Fruit fly (Drosophila melanogaster) whole organism, embryonic: ENCODE measurements around the gene Herc4.
A peak's percentile ranks its signal among the peaks of the same experiment; 100 is the strongest.

Experiments used
- Atf3 ChIP-seq: fragments of 200-800 bp; sonication (Bioruptor generic); optimal IDR thresholded peaks from 3 replicates; lab custom pipeline; 2016; ENCODE audit warnings: missing biosample characterization, missing genetic modification characterization
- Awh ChIP-seq: fragments of 200-800 bp; sonication (Bioruptor generic); IDR thresholded peaks from 2 replicates; pipeline ENCODE4, ENCODE4 v1.3.6; 2022; ENCODE audit warnings: missing biosample characterization, missing genetic modification characterization
- BtbVII ChIP-seq: fragments of 200-800 bp; sonication (Bioruptor generic); optimal IDR thresholded peaks from 3 replicates; lab custom pipeline; 2017; ENCODE audit warnings: missing biosample characterization, mild to moderate bottlenecking, missing genetic modification characterization
- CG12104 ChIP-seq: fragments of 200-800 bp; sonication (Bioruptor generic); optimal IDR thresholded peaks from 3 replicates; lab custom pipeline; 2016; ENCODE audit warnings: missing biosample characterization, missing genetic modification characterization
- CG12659 ChIP-seq: fragments of 200-800 bp; sonication (Bioruptor generic); optimal IDR thresholded peaks from 3 replicates; lab custom pipeline; 2017; ENCODE audit warnings: mild to moderate bottlenecking, missing biosample characterization, missing genetic modification reagents, missing genetic modification characterization
- CG14710 ChIP-seq: fragments of 200-800 bp; sonication (Bioruptor generic); optimal IDR thresholded peaks from 3 replicates; lab custom pipeline; 2019; ENCODE audit warnings: missing biosample characterization, mild to moderate bottlenecking, missing genetic modification characterization, moderate library complexity
- CG1603 ChIP-seq: fragments of 200-800 bp; sonication (Bioruptor generic); optimal IDR thresholded peaks from 2 replicates; lab custom pipeline; 2019; ENCODE audit warnings: missing biosample characterization, mild to moderate bottlenecking, missing genetic modification characterization, moderate library complexity
- CG17568 ChIP-seq: fragments of 200-800 bp; sonication (Bioruptor generic); optimal IDR thresholded peaks from 2 replicates; lab custom pipeline; 2018; ENCODE audit warnings: missing biosample characterization, mild to moderate bottlenecking, missing genetic modification characterization, moderate library complexity
- CG18764 ChIP-seq: fragments of 200-800 bp; sonication (Bioruptor generic); optimal IDR thresholded peaks from 3 replicates; lab custom pipeline; 2016; ENCODE audit warnings: missing biosample characterization, missing genetic modification characterization
- CG2116 ChIP-seq: fragments of 200-800 bp; sonication (Bioruptor generic); optimal IDR thresholded peaks from 3 replicates; lab custom pipeline; 2018; ENCODE audit warnings: missing biosample characterization, mild to moderate bottlenecking, missing genetic modification characterization
- CG3065 ChIP-seq: fragments of 200-800 bp; sonication (Bioruptor generic); optimal IDR thresholded peaks from 2 replicates; lab custom pipeline; 2016; ENCODE audit warnings: missing biosample characterization, missing genetic modification characterization
- CG3163 ChIP-seq: fragments of 200-800 bp; sonication (Bioruptor generic); optimal IDR thresholded peaks from 3 replicates; lab custom pipeline; 2016; ENCODE audit warnings: missing biosample characterization, missing genetic modification characterization
- CG4328 ChIP-seq: fragments of 200-800 bp; sonication (Bioruptor generic); optimal IDR thresholded peaks from 3 replicates; lab custom pipeline; 2017; ENCODE audit warnings: missing biosample characterization, missing genetic modification reagents, missing genetic modification characterization
- CG4730 ChIP-seq: fragments of 200-800 bp; sonication (Bioruptor generic); IDR thresholded peaks from 2 replicates; pipeline ENCODE4 v1.3.6; 2022; ENCODE audit warnings: missing biosample characterization, missing genetic modification characterization
- CG6689 ChIP-seq: fragments of 200-800 bp; sonication (Bioruptor generic); IDR thresholded peaks from 2 replicates; pipeline ENCODE4 v1.3.6; 2022; ENCODE audit warnings: missing biosample characterization, missing genetic modification characterization
- CG6813 ChIP-seq: fragments of 200-800 bp; sonication (Bioruptor generic); optimal IDR thresholded peaks from 2 replicates; lab custom pipeline; 2017; ENCODE audit warnings: missing biosample characterization, missing genetic modification characterization, mild to moderate bottlenecking, moderate library complexity, missing genetic modification reagents
- CG7271 ChIP-seq: fragments of 200-800 bp; sonication (Bioruptor generic); optimal IDR thresholded peaks from 2 replicates; lab custom pipeline; 2018; ENCODE audit warnings: missing biosample characterization, mild to moderate bottlenecking, missing genetic modification characterization, moderate library complexity
- CG7556 ChIP-seq: fragments of 200-800 bp; sonication (Bioruptor generic); optimal IDR thresholded peaks from 2 replicates; lab custom pipeline; 2017; ENCODE audit warnings: missing biosample characterization, mild to moderate bottlenecking, missing genetic modification characterization
- CTCF ChIP-seq: fragments of 200-800 bp; sonication (Bioruptor generic); optimal IDR thresholded peaks from 2 replicates; lab custom pipeline; 2017; ENCODE audit warnings: missing biosample characterization, mild to moderate bottlenecking, missing genetic modification characterization, moderate library complexity
- Dip3 ChIP-seq: fragments of 200-800 bp; sonication (Bioruptor generic); optimal IDR thresholded peaks from 3 replicates; lab custom pipeline; 2016; ENCODE audit warnings: missing biosample characterization, missing genetic modification characterization
- HLHmδ ChIP-seq: fragments of 200-800 bp; sonication (Bioruptor generic); optimal IDR thresholded peaks from 2 replicates; lab custom pipeline; 2018; ENCODE audit warnings: missing biosample characterization, mild to moderate bottlenecking, missing genetic modification characterization, moderate library complexity
- Hmr ChIP-seq: fragments of 200-800 bp; sonication (Bioruptor generic); optimal IDR thresholded peaks from 3 replicates; lab custom pipeline; 2017; ENCODE audit warnings: mild to moderate bottlenecking, missing biosample characterization, missing genetic modification reagents, missing genetic modification characterization
- Hr39 ChIP-seq: fragments of >200 bp; optimal IDR thresholded peaks from 2 replicates; lab custom pipeline; 2017
- Myb ChIP-seq: fragments of 200-800 bp; sonication (Bioruptor generic); optimal IDR thresholded peaks from 2 replicates; lab custom pipeline; 2016; ENCODE audit warnings: missing biosample characterization, missing genetic modification characterization
- Neu2 ChIP-seq: fragments of 200-800 bp; sonication (Bioruptor generic); optimal IDR thresholded peaks from 3 replicates; lab custom pipeline; 2016; ENCODE audit warnings: missing biosample characterization, missing genetic modification characterization, borderline replicate concordance
- Rfx ChIP-seq: fragments of 200-800 bp; sonication (Bioruptor generic); IDR thresholded peaks from 2 replicates; pipeline ENCODE4 v1.3.6; 2022; ENCODE audit warnings: missing biosample characterization, missing genetic modification characterization
- Trl ChIP-seq, 3 experiments: fragments of >200 bp in 2 of 3; fragments of 200-800 bp in 1 of 3; sonication (Bioruptor generic) in 1 of 3; optimal IDR thresholded peaks; 2 replicates in 1 of 3; 3 replicates in 2 of 3; lab custom pipeline; 2016 to 2017; ENCODE audit warnings: missing biosample characterization in 1 of 3, missing genetic modification characterization in 1 of 3
- Usf ChIP-seq: fragments of 200-800 bp; sonication (Bioruptor generic); optimal IDR thresholded peaks from 2 replicates; lab custom pipeline; 2017; ENCODE audit warnings: missing genotype, missing biosample characterization, missing genetic modification characterization
- Xrp1 ChIP-seq: fragments of 200-800 bp; sonication (Bioruptor generic); IDR thresholded peaks from 2 replicates; pipeline ENCODE4 v1.3.6; 2022; ENCODE audit warnings: missing biosample characterization, missing genetic modification characterization
- bigmax ChIP-seq: fragments of 200-800 bp; sonication (Bioruptor generic); optimal IDR thresholded peaks from 2 replicates; lab custom pipeline; 2018; ENCODE audit warnings: missing biosample characterization, mild to moderate bottlenecking, missing genetic modification characterization
- cato ChIP-seq: fragments of 200-800 bp; sonication (Bioruptor generic); optimal IDR thresholded peaks from 2 replicates; lab custom pipeline; 2016; ENCODE audit warnings: missing biosample characterization, missing genetic modification characterization, borderline replicate concordance
- caup ChIP-seq: fragments of 200-800 bp; sonication (Bioruptor generic); optimal IDR thresholded peaks from 3 replicates; lab custom pipeline; 2017; ENCODE audit warnings: missing biosample characterization, mild to moderate bottlenecking, missing genetic modification characterization, moderate library complexity; ENCODE audit not compliant: severe bottlenecking
- corto ChIP-seq: fragments of 200-800 bp; sonication (Bioruptor generic); optimal IDR thresholded peaks from 2 replicates; lab custom pipeline; 2016; ENCODE audit warnings: missing biosample characterization, mild to moderate bottlenecking, missing genetic modification characterization, moderate library complexity
- exex ChIP-seq: fragments of 200-800 bp; sonication (Bioruptor generic); optimal IDR thresholded peaks from 4 replicates; lab custom pipeline; 2018; ENCODE audit warnings: missing biosample characterization, mild to moderate bottlenecking, missing genetic modification characterization, moderate library complexity
- gcm ChIP-seq: fragments of 200-800 bp; sonication (Bioruptor generic); optimal IDR thresholded peaks from 2 replicates; lab custom pipeline; 2019; ENCODE audit warnings: missing biosample characterization, mild to moderate bottlenecking, missing genetic modification characterization, moderate library complexity
- grn ChIP-seq: fragments of 200-800 bp; sonication (Bioruptor generic); optimal IDR thresholded peaks from 3 replicates; lab custom pipeline; 2017; ENCODE audit warnings: missing biosample characterization, missing genetic modification characterization
- hb ChIP-seq: fragments of 200-800 bp; sonication (Bioruptor generic); IDR thresholded peaks from 3 replicates; pipeline ENCODE4 v1.3.6; 2022; ENCODE audit warnings: missing biosample characterization, missing genetic modification characterization; ENCODE audit not compliant: partially characterized antibody
- jumu ChIP-seq: fragments of 200-800 bp; sonication (Bioruptor generic); optimal IDR thresholded peaks from 3 replicates; lab custom pipeline; 2016; ENCODE audit warnings: missing biosample characterization, missing genetic modification characterization
- kni ChIP-seq: fragments of 200-800 bp; sonication (Bioruptor generic); optimal IDR thresholded peaks from 3 replicates; lab custom pipeline; 2017; ENCODE audit warnings: mild to moderate bottlenecking, missing biosample characterization, missing genetic modification reagents, missing genetic modification characterization
- nom ChIP-seq: fragments of 200-800 bp; sonication (Bioruptor generic); optimal IDR thresholded peaks from 2 replicates; lab custom pipeline; 2017; ENCODE audit warnings: missing biosample characterization, missing genetic modification characterization, mild to moderate bottlenecking, moderate library complexity, missing genetic modification reagents
- otp ChIP-seq: fragments of 200-800 bp; sonication (Bioruptor generic); IDR thresholded peaks from 3 replicates; pipeline ENCODE4, ENCODE4 v1.3.6; 2022; ENCODE audit warnings: missing biosample characterization, missing genetic modification characterization
- pan ChIP-seq, 4 experiments: fragments of >200 bp in 3 of 4; fragments of 200-800 bp in 1 of 4; sonication (Bioruptor generic) in 1 of 4; optimal IDR thresholded peaks in 3 of 4; IDR thresholded peaks in 1 of 4; 2 replicates each; pipeline versions ENCODE4 v1.3.6 to Lab custom; 2017 to 2022; ENCODE audit warnings: missing biosample characterization in 2 of 4, missing genetic modification characterization in 2 of 4, mixed read lengths in 1 of 4
- prd ChIP-seq, 3 experiments: fragments of >200 bp in 2 of 3; fragments of 200-800 bp in 1 of 3; sonication (Bioruptor generic) in 1 of 3; optimal IDR thresholded peaks in 2 of 3; IDR thresholded peaks in 1 of 3; 2 replicates in 2 of 3; 3 replicates in 1 of 3; pipeline versions ENCODE4 v1.3.6 to Lab custom; 2017 to 2022; ENCODE audit warnings: missing biosample characterization in 1 of 3, missing genetic modification characterization in 1 of 3
- psq ChIP-seq: fragments of 200-800 bp; sonication (Bioruptor generic); optimal IDR thresholded peaks from 2 replicates; lab custom pipeline; 2017; ENCODE audit warnings: missing biosample characterization, missing genetic modification characterization
- row ChIP-seq: fragments of 200-800 bp; sonication (Bioruptor generic); IDR thresholded peaks from 3 replicates; pipeline ENCODE4 v1.3.6; 2022; ENCODE audit warnings: missing biosample characterization, missing genetic modification characterization
- slou ChIP-seq: fragments of 200-800 bp; sonication (Bioruptor generic); optimal IDR thresholded peaks from 3 replicates; lab custom pipeline; 2016; ENCODE audit warnings: missing biosample characterization, missing genetic modification characterization
- slp2 ChIP-seq: fragments of 200-800 bp; sonication (Bioruptor generic); optimal IDR thresholded peaks from 2 replicates; lab custom pipeline; 2016; ENCODE audit warnings: missing biosample characterization, missing genetic modification characterization
- so ChIP-seq: fragments of 200-800 bp; sonication (Bioruptor generic); IDR thresholded peaks from 3 replicates; pipeline ENCODE4 v1.3.6; 2022; ENCODE audit warnings: missing biosample characterization, missing genetic modification characterization
- tin ChIP-seq: fragments of 200-800 bp; sonication (Bioruptor generic); optimal IDR thresholded peaks from 3 replicates; lab custom pipeline; 2016; ENCODE audit warnings: missing biosample characterization, missing genetic modification characterization
- vfl ChIP-seq: fragments of 200-800 bp; sonication (Bioruptor generic); optimal IDR thresholded peaks from 2 replicates; lab custom pipeline; 2016; ENCODE audit warnings: missing biosample characterization, missing genetic modification characterization
- vvl ChIP-seq: fragments of 200-800 bp; sonication (Bioruptor generic); IDR thresholded peaks from 2 replicates; pipeline ENCODE4 v1.3.6; 2022; ENCODE audit warnings: missing biosample characterization, missing genetic modification characterization

The Herc4 gene

dm6 chr3L:1358338-1358737, 44.8 kb downstream of the Herc4 start (continued):
- TF ChIP-seq Myb (GFP tag; lab: Kevin White, UChicago), result no peak
- no peak for TF ChIP-seq CG7556 (GFP tag; lab: Kevin White, UChicago)
- TF ChIP-seq CG18764 (GFP tag; lab: Kevin White, UChicago), result no peak
- TF ChIP-seq CG14710, result peak; percentile 8
- no peak for TF ChIP-seq jumu (GFP tag; lab: Kevin White, UChicago)
- TF ChIP-seq Trl (optimal IDR thresholded peaks at IDR 0.05; lab: Kevin White, UChicago), result no peak
- TF ChIP-seq Trl (GFP tag; optimal IDR thresholded peaks at IDR 0.05; lab: Kevin White, UChicago), result no peak
- TF ChIP-seq tin (GFP tag; lab: Kevin White, UChicago), result no peak
- TF ChIP-seq CG6689, result no peak
- TF ChIP-seq CTCF (GFP tag; lab: Kevin White, UChicago), result no peak
- TF ChIP-seq kni (GFP tag; lab: Kevin White, UChicago), result no peak
- TF ChIP-seq Awh (GFP tag; lab: Robert Waterston, UW), result no peak
- no peak for TF ChIP-seq CG12104 (GFP tag; lab: Kevin White, UChicago)
- TF ChIP-seq nom, result no peak
- no peak for TF ChIP-seq slou (GFP tag; lab: Kevin White, UChicago)
- no peak for TF ChIP-seq Hmr (GFP tag; lab: Kevin White, UChicago)
- TF ChIP-seq Hr39 (lab: Kevin White, UChicago), result no peak
- no peak for TF ChIP-seq BtbVII
- peak; percentile 1 for TF ChIP-seq grn
- TF ChIP-seq Xrp1 (GFP tag; lab: Robert Waterston, UW), result peak; percentile 51
- no peak for TF ChIP-seq Rfx (GFP tag; lab: Robert Waterston, UW)
- TF ChIP-seq so (GFP tag; lab: Robert Waterston, UW), result no peak
- no peak for TF ChIP-seq pan (optimal IDR thresholded peaks at IDR 0.05; lab: Kevin White, UChicago)
- TF ChIP-seq pan (GFP tag; optimal IDR thresholded peaks at IDR 0.05 in 1 of 2, IDR thresholded peaks at IDR 0.05 in 1 of 2), result peak in 1 of 2 experiments; percentile 14
- TF ChIP-seq CG6813 (GFP tag; lab: Kevin White, UChicago), result no peak
- TF ChIP-seq cato (GFP tag; lab: Kevin White, UChicago), result no peak
- TF ChIP-seq gcm (GFP tag; lab: Kevin White, UChicago), result no peak
- no peak for TF ChIP-seq prd (optimal IDR thresholded peaks at IDR 0.05; lab: Kevin White, UChicago)
- TF ChIP-seq prd (GFP tag; IDR thresholded peaks at IDR 0.05; lab: Robert Waterston, UW), result peak; percentile 70
- TF ChIP-seq Neu2, result no peak
- TF ChIP-seq caup, result no peak
- TF ChIP-seq CG2116, result no peak
- TF ChIP-seq Usf (GFP tag; lab: Kevin White, UChicago), result no peak
- TF ChIP-seq corto (GFP tag; lab: Kevin White, UChicago), result no peak
- TF ChIP-seq otp (GFP tag; lab: Robert Waterston, UW), result no peak
- TF ChIP-seq CG3163 (GFP tag; lab: Kevin White, UChicago), result no peak
- TF ChIP-seq exex, result no peak
- no peak for TF ChIP-seq psq (GFP tag; lab: Kevin White, UChicago)
- no peak for TF ChIP-seq CG7271 (tag; lab: Kevin White, UChicago)
- no peak for TF ChIP-seq CG12659 (GFP tag; lab: Kevin White, UChicago)
- no peak for TF ChIP-seq CG3065
- TF ChIP-seq bigmax (GFP tag; lab: Kevin White, UChicago), result no peak
- TF ChIP-seq Dip3 (GFP tag; lab: Kevin White, UChicago), result no peak
- no peak for TF ChIP-seq CG4328 (GFP tag; lab: Kevin White, UChicago)
- TF ChIP-seq Atf3, result no peak
- no peak for TF ChIP-seq slp2 (GFP tag; lab: Kevin White, UChicago)
- no peak for TF ChIP-seq vvl (GFP tag; lab: Robert Waterston, UW)
- TF ChIP-seq hb, result no peak
- TF ChIP-seq CG4730 (GFP tag; lab: Robert Waterston, UW), result no peak
- peak; percentile 21; the same call in 1 of the 3 replicates for TF ChIP-seq row
- no peak for TF ChIP-seq HLHmδ (GFP tag; lab: Kevin White, UChicago)
- TF ChIP-seq vfl (GFP tag; lab: Kevin White, UChicago), result no peak
- TF ChIP-seq CG17568 (GFP tag; lab: Kevin White, UChicago), result no peak
- TF ChIP-seq CG1603 (tag; lab: Kevin White, UChicago), result peak; percentile 29
